Worm (Caenorhabditis elegans) whole organism, L4/young adult: ENCODE data around the gene Y69E1A.1.

Source experiments
- dao-5 ChIP-seq: sonication (generic microtip); optimal IDR thresholded peaks from 2 replicates; lab custom pipeline; 2016; ENCODE audit warnings: missing genotype, missing genetic modification characterization, moderate library complexity, missing compliant biosample characterization
- him-1 ChIP-seq: sonication (generic microtip); optimal IDR thresholded peaks from 2 replicates; lab custom pipeline; 2016; ENCODE audit warnings: missing genotype, missing genetic modification reagents, missing genetic modification characterization, missing compliant biosample characterization

DNA sequence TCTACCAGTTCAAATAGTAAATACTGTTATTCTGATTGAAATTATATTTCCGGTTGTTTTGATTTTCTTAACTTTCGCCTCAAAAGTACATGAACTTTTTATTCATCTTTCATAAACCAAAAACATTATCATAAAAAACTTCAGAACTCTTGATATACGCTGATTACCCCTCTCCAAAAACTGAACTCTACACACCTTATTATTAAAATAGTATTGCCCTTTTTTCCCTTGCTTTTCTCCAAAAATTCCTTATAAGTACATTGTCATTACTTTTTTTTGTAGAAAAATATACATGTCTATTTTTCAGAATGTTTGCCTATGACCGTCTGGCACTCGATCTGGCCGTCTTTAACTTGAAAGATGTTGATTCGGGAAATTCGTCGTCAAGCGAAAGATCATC, 33.1 kb upstream of the Y69E1A.1 start, which contains the start of gene Y43E12A.2:
- TF ChIP-seq dao-5 (no peak), him-1 (tag; lab: Kevin White, UChicago) (no peak)
